Fruit fly (Drosophila melanogaster) whole organism, embryonic: Measurements from ENCODE around the gene Hsp70Ba.

ENCODE experiments used
- Aef1 ChIP-seq: fragments of 200-800 bp; sonication (Bioruptor generic); IDR thresholded peaks from 3 replicates; pipeline ENCODE4 v1.3.6; 2022; ENCODE audit warnings: missing biosample characterization, missing genetic modification characterization
- B-H1 ChIP-seq: fragments of 200-800 bp; sonication (Bioruptor generic); IDR thresholded peaks from 3 replicates; pipeline ENCODE4 v1.3.6; 2022; ENCODE audit warnings: missing biosample characterization, missing genetic modification characterization
- CG10209 ChIP-seq: fragments of 200-800 bp; sonication (Bioruptor generic); optimal IDR thresholded peaks from 3 replicates; lab custom pipeline; 2017; ENCODE audit warnings: missing biosample characterization, mild to moderate bottlenecking, missing genetic modification characterization, missing genetic modification reagents
- CG10543 ChIP-seq: fragments of 200-800 bp; sonication (Bioruptor generic); optimal IDR thresholded peaks from 3 replicates; lab custom pipeline; 2017; ENCODE audit warnings: missing biosample characterization, mild to moderate bottlenecking, missing genetic modification characterization, moderate library complexity
- CG12104 ChIP-seq: fragments of 200-800 bp; sonication (Bioruptor generic); optimal IDR thresholded peaks from 3 replicates; lab custom pipeline; 2016; ENCODE audit warnings: missing biosample characterization, missing genetic modification characterization
- CG12744 ChIP-seq: fragments of 200-800 bp; sonication (Bioruptor generic); optimal IDR thresholded peaks from 2 replicates; lab custom pipeline; 2016; ENCODE audit warnings: missing biosample characterization, missing genetic modification characterization
- CG14667 ChIP-seq: fragments of 200-800 bp; sonication (Bioruptor generic); IDR thresholded peaks from 2 replicates; pipeline ENCODE4 v1.3.6; 2022; ENCODE audit warnings: missing biosample characterization, missing genetic modification characterization
- CG15479 ChIP-seq: fragments of 200-800 bp; sonication (Bioruptor generic); optimal IDR thresholded peaks from 3 replicates; lab custom pipeline; 2019; ENCODE audit warnings: missing biosample characterization, mild to moderate bottlenecking, missing genetic modification characterization, moderate library complexity
- CG16815 ChIP-seq: fragments of 200-800 bp; sonication (Bioruptor generic); optimal IDR thresholded peaks from 3 replicates; lab custom pipeline; 2017; ENCODE audit warnings: missing biosample characterization, mild to moderate bottlenecking, missing genetic modification characterization
- CG17186 ChIP-seq: fragments of 200-800 bp; sonication (Bioruptor generic); optimal IDR thresholded peaks from 3 replicates; lab custom pipeline; 2017; ENCODE audit warnings: missing biosample characterization, missing genetic modification reagents, missing genetic modification characterization
- CG17829 ChIP-seq: fragments of 200-800 bp; optimal IDR thresholded peaks from 2 replicates; lab custom pipeline; 2019; ENCODE audit warnings: missing biosample characterization, mild to moderate bottlenecking, missing genetic modification characterization, moderate library complexity
- CG18262 ChIP-seq: fragments of 200-800 bp; optimal IDR thresholded peaks from 3 replicates; lab custom pipeline; 2019; ENCODE audit warnings: missing biosample characterization, mild to moderate bottlenecking, missing genetic modification characterization, moderate library complexity
- CG18764 ChIP-seq: fragments of 200-800 bp; sonication (Bioruptor generic); optimal IDR thresholded peaks from 3 replicates; lab custom pipeline; 2016; ENCODE audit warnings: missing biosample characterization, missing genetic modification characterization
- CG30020 ChIP-seq: fragments of 200-800 bp; optimal IDR thresholded peaks from 2 replicates; lab custom pipeline; 2019; ENCODE audit warnings: missing biosample characterization, mild to moderate bottlenecking, missing genetic modification characterization, moderate library complexity
- CG31224 ChIP-seq: fragments of 200-800 bp; sonication (Bioruptor generic); IDR thresholded peaks from 2 replicates; pipeline ENCODE4 v1.3.6; 2022; ENCODE audit warnings: missing biosample characterization, missing genetic modification characterization
- CG3163 ChIP-seq: fragments of 200-800 bp; sonication (Bioruptor generic); optimal IDR thresholded peaks from 3 replicates; lab custom pipeline; 2016; ENCODE audit warnings: missing biosample characterization, missing genetic modification characterization
- CG32532 ChIP-seq: fragments of 200-800 bp; sonication (Bioruptor generic); IDR thresholded peaks from 2 replicates; pipeline ENCODE4 v1.3.6; 2022; ENCODE audit warnings: missing biosample characterization, missing genetic modification characterization
- CG32772 ChIP-seq: fragments of 200-800 bp; sonication (Bioruptor generic); IDR thresholded peaks from 2 replicates; pipeline ENCODE4 v1.3.6; 2022; ENCODE audit warnings: missing biosample characterization, missing genetic modification characterization
- CG33557 ChIP-seq: fragments of 200-800 bp; sonication (Bioruptor generic); optimal IDR thresholded peaks from 2 replicates; lab custom pipeline; 2019; ENCODE audit warnings: missing biosample characterization, mild to moderate bottlenecking, missing genetic modification characterization, moderate library complexity
- CG3995 ChIP-seq: fragments of 200-800 bp; sonication (Bioruptor generic); optimal IDR thresholded peaks from 3 replicates; lab custom pipeline; 2016; ENCODE audit warnings: missing biosample characterization, missing genetic modification characterization
- CG42726 ChIP-seq: fragments of 200-800 bp; sonication (Bioruptor generic); IDR thresholded peaks from 2 replicates; pipeline ENCODE4 v1.3.6; 2022; ENCODE audit warnings: missing biosample characterization, missing genetic modification characterization; ENCODE audit not compliant: partially characterized antibody
- CG4360 ChIP-seq: fragments of 200-800 bp; sonication (Bioruptor generic); IDR thresholded peaks from 2 replicates; pipeline ENCODE4 v1.3.6; 2022; ENCODE audit warnings: missing biosample characterization, missing genetic modification characterization
- CG5180 ChIP-seq: fragments of 200-800 bp; sonication (Bioruptor generic); optimal IDR thresholded peaks from 3 replicates; lab custom pipeline; 2017; ENCODE audit warnings: missing biosample characterization, missing genetic modification characterization, mild to moderate bottlenecking, moderate library complexity, missing genetic modification reagents
- CG6683 ChIP-seq: fragments of 200-800 bp; sonication (Bioruptor generic); optimal IDR thresholded peaks from 2 replicates; lab custom pipeline; 2017; ENCODE audit warnings: missing biosample characterization, mild to moderate bottlenecking, missing genetic modification characterization, missing genetic modification reagents
- Dfd ChIP-seq, 2 experiments: fragments of >200 bp; optimal IDR thresholded peaks; 2 replicates each; lab custom pipeline; 2017; ENCODE audit warnings: missing biosample characterization in 2 of 2, missing genetic modification characterization in 2 of 2
- Drgx ChIP-seq: fragments of 200-800 bp; sonication (Bioruptor generic); IDR thresholded peaks from 2 replicates; pipeline ENCODE4 v1.3.6; 2022; ENCODE audit warnings: missing biosample characterization, missing genetic modification characterization
- Ets97D ChIP-seq: fragments of 200-800 bp; sonication (Bioruptor generic); optimal IDR thresholded peaks from 3 replicates; lab custom pipeline; 2016; ENCODE audit warnings: missing biosample characterization, missing genetic modification characterization
- Hmr ChIP-seq: fragments of 200-800 bp; sonication (Bioruptor generic); optimal IDR thresholded peaks from 3 replicates; lab custom pipeline; 2017; ENCODE audit warnings: mild to moderate bottlenecking, missing biosample characterization, missing genetic modification reagents, missing genetic modification characterization
- Med ChIP-seq: fragments of 200-800 bp; sonication (Bioruptor generic); peaks from one replicate; lab custom pipeline; 2016; ENCODE audit warnings: missing biosample characterization, missing genetic modification characterization, mild to moderate bottlenecking, inconsistent platforms, moderate library complexity
- Neu2 ChIP-seq: fragments of 200-800 bp; sonication (Bioruptor generic); optimal IDR thresholded peaks from 3 replicates; lab custom pipeline; 2016; ENCODE audit warnings: missing biosample characterization, missing genetic modification characterization, borderline replicate concordance
- Optix ChIP-seq: fragments of 200-800 bp; sonication (Bioruptor generic); IDR thresholded peaks from 3 replicates; pipeline ENCODE4 v1.3.6; 2022; ENCODE audit warnings: missing biosample characterization, missing genetic modification characterization
- Sry-δ ChIP-seq: fragments of 200-800 bp; sonication (Bioruptor generic); optimal IDR thresholded peaks from 2 replicates; lab custom pipeline; 2016; ENCODE audit warnings: missing biosample characterization, missing genetic modification characterization
- bowl ChIP-seq: fragments of 200-800 bp; sonication (Bioruptor generic); IDR thresholded peaks from 2 replicates; pipeline ENCODE4 v1.3.6; 2022; ENCODE audit warnings: missing biosample characterization, missing genetic modification characterization
- cg ChIP-seq: fragments of 200-800 bp; sonication (Bioruptor generic); optimal IDR thresholded peaks from 3 replicates; lab custom pipeline; 2019; ENCODE audit warnings: missing biosample characterization, mild to moderate bottlenecking, missing genetic modification characterization, moderate library complexity
- ci ChIP-seq: fragments of 200-800 bp; sonication (Bioruptor generic); IDR thresholded peaks from 3 replicates; pipeline ENCODE4 v1.3.6; 2022; ENCODE audit warnings: missing biosample characterization, missing genetic modification characterization
- dan ChIP-seq: fragments of 200-800 bp; sonication (Bioruptor generic); IDR thresholded peaks from 2 replicates; pipeline ENCODE4 v1.3.6; 2022; ENCODE audit warnings: missing biosample characterization, missing genetic modification characterization
- gcm ChIP-seq: fragments of 200-800 bp; sonication (Bioruptor generic); optimal IDR thresholded peaks from 2 replicates; lab custom pipeline; 2019; ENCODE audit warnings: missing biosample characterization, mild to moderate bottlenecking, missing genetic modification characterization, moderate library complexity
- ind ChIP-seq: fragments of 200-800 bp; sonication (Bioruptor generic); optimal IDR thresholded peaks from 3 replicates; lab custom pipeline; 2016; ENCODE audit warnings: missing biosample characterization, missing genetic modification characterization
- kni ChIP-seq: fragments of 200-800 bp; sonication (Bioruptor generic); optimal IDR thresholded peaks from 3 replicates; lab custom pipeline; 2017; ENCODE audit warnings: mild to moderate bottlenecking, missing biosample characterization, missing genetic modification reagents, missing genetic modification characterization
- maf-S ChIP-seq: fragments of 200-800 bp; sonication (Bioruptor generic); optimal IDR thresholded peaks from 2 replicates; lab custom pipeline; 2016; ENCODE audit warnings: missing biosample characterization, missing genetic modification characterization
- ranshi ChIP-seq: fragments of 200-800 bp; sonication (Bioruptor generic); IDR thresholded peaks from 2 replicates; pipeline ENCODE4 v1.3.6; 2022; ENCODE audit warnings: missing biosample characterization, missing genetic modification characterization
- schlank ChIP-seq: fragments of 200-800 bp; sonication (Bioruptor generic); optimal IDR thresholded peaks from 2 replicates; lab custom pipeline; 2018; ENCODE audit warnings: missing biosample characterization, mild to moderate bottlenecking, missing genetic modification characterization
- sob ChIP-seq: fragments of 200-800 bp; sonication (Bioruptor generic); IDR thresholded peaks from 2 replicates; pipeline ENCODE4 v1.3.6; 2022; ENCODE audit warnings: missing biosample characterization, missing genetic modification characterization
- ssp ChIP-seq: fragments of 200-800 bp; sonication (Bioruptor generic); IDR thresholded peaks from 2 replicates; pipeline ENCODE4 v1.3.6; 2022; ENCODE audit warnings: missing biosample characterization, missing genetic modification characterization
- tin ChIP-seq: fragments of 200-800 bp; sonication (Bioruptor generic); optimal IDR thresholded peaks from 3 replicates; lab custom pipeline; 2016; ENCODE audit warnings: missing biosample characterization, missing genetic modification characterization
- tll ChIP-seq, 2 experiments: fragments of 200-800 bp in 1 of 2; fragments of >200 bp in 1 of 2; sonication (Bioruptor generic) in 1 of 2; optimal IDR thresholded peaks; 2 replicates each; lab custom pipeline; 2017 to 2019; ENCODE audit warnings: missing biosample characterization in 2 of 2, missing genetic modification characterization in 2 of 2, mild to moderate bottlenecking in 1 of 2, moderate library complexity in 1 of 2
- twi ChIP-seq: fragments of 200-800 bp; optimal IDR thresholded peaks from 2 replicates; lab custom pipeline; 2019; ENCODE audit warnings: missing biosample characterization, mild to moderate bottlenecking, missing genetic modification characterization, moderate library complexity
- tx ChIP-seq: fragments of 200-800 bp; sonication (Bioruptor generic); optimal IDR thresholded peaks from 2 replicates; lab custom pipeline; 2016; ENCODE audit warnings: missing biosample characterization, missing genetic modification characterization
- vnd ChIP-seq: fragments of 200-800 bp; sonication (Bioruptor generic); IDR thresholded peaks from 3 replicates; pipeline ENCODE4 v1.3.6; 2022; ENCODE audit warnings: missing biosample characterization, missing genetic modification characterization; ENCODE audit not compliant: partially characterized antibody
- zfh1 ChIP-seq: fragments of 200-800 bp; sonication (Bioruptor generic); IDR thresholded peaks from 3 replicates; pipeline ENCODE4 v1.3.6; 2022; ENCODE audit warnings: missing biosample characterization, missing genetic modification characterization

The Hsp70Ba gene

dm6 chr3R:12439401-12440143 is 28.0 kb downstream of the Hsp70Ba start, which contains the start of gene Desat1 (continued):
- TF ChIP-seq CG5180 (GFP tag; lab: Kevin White, UChicago) (no peak), tin (GFP tag; lab: Kevin White, UChicago) (no peak), Sry-δ (peak; percentile 93), kni (GFP tag; lab: Kevin White, UChicago) (no peak), CG12744 (GFP tag; lab: Kevin White, UChicago) (no peak), CG4360 (no peak), gcm (GFP tag; lab: Kevin White, UChicago) (peak; percentile 27), maf-S (GFP tag; lab: Kevin White, UChicago) (no peak), CG31224 (GFP tag; lab: Robert Waterston, UW) (no peak), CG15479 (GFP tag; lab: Kevin White, UChicago) (no peak), CG10543 (peak; percentile 31), CG17186 (GFP tag; lab: Kevin White, UChicago) (peak; percentile 12), B-H1 (GFP tag; lab: Robert Waterston, UW) (no peak), ssp (GFP tag; lab: Robert Waterston, UW) (no peak), Dfd (GFP tag; optimal IDR thresholded peaks at IDR 0.05; lab: Kevin White, UChicago) (no peak), CG3995 (GFP tag; lab: Kevin White, UChicago) (peak; percentile 19), CG16815 (GFP tag; lab: Kevin White, UChicago) (no peak), CG32532 (GFP tag; lab: Robert Waterston, UW) (no peak), vnd (GFP tag; lab: Robert Waterston, UW) (peak; percentile 90), CG30020 (tag; lab: Kevin White, UChicago) (peak; percentile 32), bowl (GFP tag; lab: Robert Waterston, UW) (no peak), tll (GFP tag; optimal IDR thresholded peaks at IDR 0.05; lab: Kevin White, UChicago) (no peak), CG17829 (tag; lab: Kevin White, UChicago) (peak; percentile 15), CG12104 (GFP tag; lab: Kevin White, UChicago) (no peak), CG10209 (GFP tag; lab: Kevin White, UChicago) (no peak), dan (no peak), ci (GFP tag; lab: Robert Waterston, UW) (no peak), Med (GFP tag; lab: Kevin White, UChicago) (peak; percentile 72), Aef1 (GFP tag; lab: Robert Waterston, UW) (no peak), CG32772 (GFP tag; lab: Robert Waterston, UW) (no peak), schlank (tag; lab: Kevin White, UChicago) (no peak), Ets97D (peak; percentile 51), cg (GFP tag; lab: Kevin White, UChicago) (no peak), Hmr (GFP tag; lab: Kevin White, UChicago) (no peak), ranshi (no peak), tx (GFP tag; lab: Kevin White, UChicago) (no peak), CG18262 (no peak), Optix (GFP tag; lab: Robert Waterston, UW) (no peak), sob (GFP tag; lab: Robert Waterston, UW) (no peak), CG6683 (GFP tag; lab: Kevin White, UChicago) (no peak), CG18764 (no peak), CG3163 (GFP tag; lab: Kevin White, UChicago) (no peak), Drgx (GFP tag; lab: Robert Waterston, UW) (no peak), CG42726 (peak; percentile 58; the same call in 1 of the 2 replicates), Neu2 (no peak), twi (tag; lab: Kevin White, UChicago) (no peak), ind (GFP tag; lab: Kevin White, UChicago) (no peak), CG33557 (GFP tag; lab: Kevin White, UChicago) (peak; percentile 23), CG14667 (GFP tag; lab: Robert Waterston, UW) (no peak), zfh1 (no peak)
